Worm (Caenorhabditis elegans): ENCODE results near the gene kdin-1.

ce11 chrIV:11078482-11078881 lies 40.0 kb downstream of the kdin-1 start, which contains the start of gene Y5F2A.4:
- TF ChIP-seq unc-62 (GFP tag; optimal IDR thresholded peaks at IDR 0.05) (no peak), pqm-1 (tag; optimal IDR thresholded peaks at IDR 0.05) (no peak), nhr-237 (tag; optimal IDR thresholded peaks at IDR 0.05) (no peak)

Measured in whole organism, L3 larva.